Worm (Caenorhabditis elegans): ENCODE measurements around the gene pah-1.

- no peak for TF ChIP-seq nhr-237 (tag; optimal IDR thresholded peaks at IDR 0.05)
- TF ChIP-seq blmp-1 (tag; optimal IDR thresholded peaks at IDR 0.05), result no peak
- no peak for TF ChIP-seq ceh-83 (GFP tag; optimal IDR thresholded peaks at IDR 0.05)
These were observed 25.8 kb upstream of the pah-1 start, which contains the start of gene idpa-2 for ce11 chrII:8792640-8793039.
